Fruit fly (Drosophila melanogaster): ENCODE data around the gene CG42570.

- TF ChIP-seq psq (optimal IDR thresholded peaks at IDR 0.05) (no peak), insv (optimal IDR thresholded peaks at IDR 0.05) (no peak), h (optimal IDR thresholded peaks at IDR 0.05) (no peak), Myc (optimal IDR thresholded peaks at IDR 0.05) (no peak), ttk (optimal IDR thresholded peaks at IDR 0.05) (no peak)
These were observed 33.6 kb upstream of the CG42570 start for dm6 chr3L:15684017-15684416.

All from Kc167 (cell line).